Fruit fly (Drosophila melanogaster) whole organism, embryonic: Measurements from ENCODE around the gene CG3301.

ENCODE experiments used
- Antp ChIP-seq: fragments of 200-800 bp; sonication (Bioruptor generic); optimal IDR thresholded peaks from 3 replicates; lab custom pipeline; 2016; ENCODE audit warnings: missing biosample characterization, missing genetic modification characterization
- Atf6 ChIP-seq: fragments of 200-800 bp; sonication (Bioruptor generic); IDR thresholded peaks from 2 replicates; pipeline ENCODE4 v1.3.6; 2022; ENCODE audit warnings: missing biosample characterization, missing genetic modification characterization
- CG10147 ChIP-seq: fragments of 200-800 bp; sonication (Bioruptor generic); optimal IDR thresholded peaks from 2 replicates; lab custom pipeline; 2019; ENCODE audit warnings: missing biosample characterization, mild to moderate bottlenecking, missing genetic modification characterization, moderate library complexity
- CG10462 ChIP-seq: fragments of 200-800 bp; sonication (Bioruptor generic); optimal IDR thresholded peaks from 2 replicates; lab custom pipeline; 2016; ENCODE audit warnings: missing biosample characterization, missing genetic modification characterization
- CG12219 ChIP-seq: fragments of 200-800 bp; sonication (Bioruptor generic); optimal IDR thresholded peaks from 3 replicates; lab custom pipeline; 2018; ENCODE audit warnings: missing biosample characterization, mild to moderate bottlenecking, missing genetic modification characterization
- CG13894 ChIP-seq: fragments of 200-800 bp; sonication (Bioruptor generic); optimal IDR thresholded peaks from 3 replicates; lab custom pipeline; 2018; ENCODE audit warnings: missing biosample characterization, mild to moderate bottlenecking, missing genetic modification characterization, moderate library complexity
- CG17361 ChIP-seq: fragments of 200-800 bp; sonication (Bioruptor generic); IDR thresholded peaks from 3 replicates; pipeline ENCODE4 v1.3.6; 2022; ENCODE audit warnings: missing biosample characterization, missing genetic modification characterization
- CG18011 ChIP-seq: fragments of 200-800 bp; sonication (Bioruptor generic); optimal IDR thresholded peaks from 2 replicates; lab custom pipeline; 2017; ENCODE audit warnings: missing biosample characterization, missing genetic modification characterization, mild to moderate bottlenecking, moderate library complexity, missing genotype
- CG18619 ChIP-seq: fragments of 200-800 bp; sonication (Bioruptor generic); optimal IDR thresholded peaks from 3 replicates; lab custom pipeline; 2017; ENCODE audit warnings: missing biosample characterization, mild to moderate bottlenecking, missing genetic modification characterization
- CG18764 ChIP-seq: fragments of 200-800 bp; sonication (Bioruptor generic); optimal IDR thresholded peaks from 3 replicates; lab custom pipeline; 2016; ENCODE audit warnings: missing biosample characterization, missing genetic modification characterization
- CG3065 ChIP-seq: fragments of 200-800 bp; sonication (Bioruptor generic); optimal IDR thresholded peaks from 2 replicates; lab custom pipeline; 2016; ENCODE audit warnings: missing biosample characterization, missing genetic modification characterization
- CG31388 ChIP-seq: fragments of 200-800 bp; sonication (Bioruptor generic); optimal IDR thresholded peaks from 2 replicates; lab custom pipeline; 2016; ENCODE audit warnings: missing biosample characterization, missing genetic modification characterization
- CG33557 ChIP-seq: fragments of 200-800 bp; sonication (Bioruptor generic); optimal IDR thresholded peaks from 2 replicates; lab custom pipeline; 2019; ENCODE audit warnings: missing biosample characterization, mild to moderate bottlenecking, missing genetic modification characterization, moderate library complexity
- CG34224 ChIP-seq: fragments of 200-800 bp; sonication (Bioruptor generic); IDR thresholded peaks from 3 replicates; pipeline ENCODE4 v1.3.6; 2022; ENCODE audit warnings: missing biosample characterization, missing genetic modification characterization; ENCODE audit not compliant: partially characterized antibody
- CG34376 ChIP-seq: fragments of 200-800 bp; sonication (Bioruptor generic); optimal IDR thresholded peaks from 2 replicates; lab custom pipeline; 2018; ENCODE audit warnings: missing biosample characterization, mild to moderate bottlenecking, missing genetic modification characterization
- CG3847 ChIP-seq: fragments of 200-800 bp; sonication (Bioruptor generic); IDR thresholded peaks from 2 replicates; pipeline ENCODE4 v1.3.6; 2022; ENCODE audit warnings: missing biosample characterization, missing genetic modification characterization
- CG4404 ChIP-seq: fragments of 200-800 bp; sonication (Bioruptor generic); IDR thresholded peaks from 2 replicates; pipeline ENCODE4 v1.3.6; 2022; ENCODE audit warnings: missing biosample characterization, missing genetic modification characterization
- CG8478 ChIP-seq: fragments of >200 bp; optimal IDR thresholded peaks from 2 replicates; lab custom pipeline; 2018
- CG8944 ChIP-seq: fragments of 200-800 bp; sonication (Bioruptor generic); optimal IDR thresholded peaks from 3 replicates; lab custom pipeline; 2016; ENCODE audit warnings: missing biosample characterization, missing genetic modification characterization
- Dll ChIP-seq: fragments of 200-800 bp; sonication (Bioruptor generic); IDR thresholded peaks from 4 replicates; pipeline ENCODE4 v1.3.6; 2022; ENCODE audit warnings: missing biosample characterization, missing genetic modification characterization; ENCODE audit not compliant: partially characterized antibody
- Doc2 ChIP-seq: fragments of 200-800 bp; sonication (Bioruptor generic); IDR thresholded peaks from 2 replicates; pipeline ENCODE4 v1.3.6; 2022; ENCODE audit warnings: missing biosample characterization, missing genetic modification characterization
- E2f2 ChIP-seq: fragments of 200-800 bp; sonication (Bioruptor generic); IDR thresholded peaks from 2 replicates; pipeline ENCODE4 v1.3.6; 2022; ENCODE audit warnings: missing biosample characterization, missing genetic modification characterization
- HLHmδ ChIP-seq: fragments of 200-800 bp; sonication (Bioruptor generic); optimal IDR thresholded peaks from 2 replicates; lab custom pipeline; 2018; ENCODE audit warnings: missing biosample characterization, mild to moderate bottlenecking, missing genetic modification characterization, moderate library complexity
- Hand ChIP-seq: fragments of 200-800 bp; sonication (Bioruptor generic); optimal IDR thresholded peaks from 2 replicates; lab custom pipeline; 2017; ENCODE audit warnings: mild to moderate bottlenecking, missing biosample characterization, missing genetic modification reagents, missing genetic modification characterization
- HmgD ChIP-seq: fragments of 200-800 bp; sonication (Bioruptor generic); optimal IDR thresholded peaks from 3 replicates; lab custom pipeline; 2016; ENCODE audit warnings: missing biosample characterization, missing genetic modification characterization
- Hmr ChIP-seq: fragments of 200-800 bp; sonication (Bioruptor generic); optimal IDR thresholded peaks from 3 replicates; lab custom pipeline; 2017; ENCODE audit warnings: mild to moderate bottlenecking, missing biosample characterization, missing genetic modification reagents, missing genetic modification characterization
- Hsf ChIP-seq: fragments of 200-800 bp; sonication (Bioruptor generic); optimal IDR thresholded peaks from 3 replicates; lab custom pipeline; 2016; ENCODE audit warnings: missing biosample characterization, missing genetic modification characterization
- Lhr ChIP-seq: fragments of 200-800 bp; sonication (Bioruptor generic); optimal IDR thresholded peaks from 3 replicates; lab custom pipeline; 2017; ENCODE audit warnings: mild to moderate bottlenecking, missing biosample characterization, missing genetic modification reagents, missing genetic modification characterization
- NFAT ChIP-seq: fragments of 200-800 bp; sonication (Bioruptor generic); IDR thresholded peaks from 2 replicates; pipeline ENCODE4 v1.3.6; 2022; ENCODE audit warnings: missing biosample characterization, missing genetic modification characterization
- Oli ChIP-seq: fragments of 200-800 bp; sonication (Bioruptor generic); optimal IDR thresholded peaks from 2 replicates; lab custom pipeline; 2018; ENCODE audit warnings: missing biosample characterization, mild to moderate bottlenecking, missing genetic modification characterization, moderate library complexity
- Pdp1 ChIP-seq, 2 experiments: fragments of 200-800 bp; sonication (Bioruptor generic); optimal IDR thresholded peaks; 3 replicates each; lab custom pipeline; 2016; ENCODE audit warnings: missing biosample characterization in 2 of 2, missing genetic modification characterization in 2 of 2, mild to moderate bottlenecking in 1 of 2, moderate library complexity in 1 of 2
- TFAM ChIP-seq: fragments of 200-800 bp; sonication (Bioruptor generic); optimal IDR thresholded peaks from 2 replicates; lab custom pipeline; 2017; ENCODE audit warnings: missing biosample characterization, missing genetic modification characterization, inconsistent platforms
- ac ChIP-seq: fragments of 200-800 bp; sonication (Bioruptor generic); optimal IDR thresholded peaks from 3 replicates; lab custom pipeline; 2017; ENCODE audit warnings: missing biosample characterization, mild to moderate bottlenecking, missing genetic modification characterization
- ash1 ChIP-seq: fragments of 200-800 bp; sonication (Bioruptor generic); optimal IDR thresholded peaks from 2 replicates; lab custom pipeline; 2018; ENCODE audit warnings: missing biosample characterization, mild to moderate bottlenecking, missing genetic modification characterization
- bcd ChIP-seq: fragments of 200-800 bp; sonication (Bioruptor generic); optimal IDR thresholded peaks from 2 replicates; lab custom pipeline; 2017; ENCODE audit warnings: missing biosample characterization, mild to moderate bottlenecking, missing genetic modification characterization
- chn ChIP-seq: fragments of 200-800 bp; sonication (Bioruptor generic); optimal IDR thresholded peaks from 2 replicates; lab custom pipeline; 2016; ENCODE audit warnings: missing biosample characterization, missing genetic modification characterization
- crol ChIP-seq: fragments of 200-800 bp; sonication (Bioruptor generic); IDR thresholded peaks from 2 replicates; pipeline ENCODE4 v1.3.6; 2022; ENCODE audit warnings: missing biosample characterization, missing genetic modification characterization
- crp ChIP-seq, 2 experiments: fragments of 200-800 bp; sonication (Bioruptor generic); optimal IDR thresholded peaks; 2 replicates in 1 of 2; 3 replicates in 1 of 2; lab custom pipeline; 2017; ENCODE audit warnings: missing biosample characterization in 2 of 2, missing genetic modification characterization in 2 of 2, mild to moderate bottlenecking in 1 of 2, moderate library complexity in 1 of 2
- da ChIP-seq: fragments of 200-800 bp; sonication (Bioruptor generic); optimal IDR thresholded peaks from 2 replicates; lab custom pipeline; 2016; ENCODE audit warnings: missing biosample characterization, missing genetic modification characterization
- dm ChIP-seq: fragments of 200-800 bp; sonication (Bioruptor generic); optimal IDR thresholded peaks from 3 replicates; lab custom pipeline; 2016; ENCODE audit warnings: missing biosample characterization, missing genetic modification characterization
- emc ChIP-seq: fragments of 200-800 bp; sonication (Bioruptor generic); optimal IDR thresholded peaks from 2 replicates; lab custom pipeline; 2016; ENCODE audit warnings: missing biosample characterization, missing genetic modification characterization
- eyg ChIP-seq: fragments of 200-800 bp; sonication (Bioruptor generic); optimal IDR thresholded peaks from 3 replicates; lab custom pipeline; 2016; ENCODE audit warnings: missing biosample characterization, missing genetic modification characterization
- grn ChIP-seq: fragments of 200-800 bp; sonication (Bioruptor generic); optimal IDR thresholded peaks from 3 replicates; lab custom pipeline; 2017; ENCODE audit warnings: missing biosample characterization, missing genetic modification characterization
- gsb-n ChIP-seq: fragments of 200-800 bp; sonication (Bioruptor generic); optimal IDR thresholded peaks from 3 replicates; lab custom pipeline; 2018; ENCODE audit warnings: missing biosample characterization, mild to moderate bottlenecking, missing genetic modification characterization
- jing ChIP-seq: fragments of 200-800 bp; sonication (Bioruptor generic); optimal IDR thresholded peaks from 2 replicates; lab custom pipeline; 2018; ENCODE audit warnings: missing biosample characterization, mild to moderate bottlenecking, missing genetic modification characterization
- lab ChIP-seq: fragments of 200-800 bp; sonication (Bioruptor generic); optimal IDR thresholded peaks from 3 replicates; lab custom pipeline; 2017; ENCODE audit warnings: missing biosample characterization, missing genetic modification characterization, mild to moderate bottlenecking, moderate library complexity, missing genetic modification reagents
- lov ChIP-seq, 2 experiments: fragments of 200-800 bp in 1 of 2; fragments of >200 bp in 1 of 2; sonication (Bioruptor generic) in 1 of 2; IDR thresholded peaks in 1 of 2; optimal IDR thresholded peaks in 1 of 2; 2 replicates in 1 of 2; 3 replicates in 1 of 2; pipeline versions ENCODE4 v1.3.6 to Lab custom; 2017 to 2022; ENCODE audit warnings: missing biosample characterization in 1 of 2, missing genetic modification characterization in 1 of 2
- nerfin-1 ChIP-seq: fragments of 200-800 bp; sonication (Bioruptor generic); optimal IDR thresholded peaks from 3 replicates; lab custom pipeline; 2019; ENCODE audit warnings: missing biosample characterization, mild to moderate bottlenecking, missing genetic modification characterization, moderate library complexity
- sima ChIP-seq: fragments of 200-800 bp; sonication (Bioruptor generic); optimal IDR thresholded peaks from 2 replicates; lab custom pipeline; 2016; ENCODE audit warnings: missing biosample characterization, missing genetic modification characterization
- trem ChIP-seq: fragments of 200-800 bp; optimal IDR thresholded peaks from 3 replicates; lab custom pipeline; 2019; ENCODE audit warnings: missing biosample characterization, mild to moderate bottlenecking, missing genetic modification characterization, moderate library complexity

CG3301 gene

DNA sequence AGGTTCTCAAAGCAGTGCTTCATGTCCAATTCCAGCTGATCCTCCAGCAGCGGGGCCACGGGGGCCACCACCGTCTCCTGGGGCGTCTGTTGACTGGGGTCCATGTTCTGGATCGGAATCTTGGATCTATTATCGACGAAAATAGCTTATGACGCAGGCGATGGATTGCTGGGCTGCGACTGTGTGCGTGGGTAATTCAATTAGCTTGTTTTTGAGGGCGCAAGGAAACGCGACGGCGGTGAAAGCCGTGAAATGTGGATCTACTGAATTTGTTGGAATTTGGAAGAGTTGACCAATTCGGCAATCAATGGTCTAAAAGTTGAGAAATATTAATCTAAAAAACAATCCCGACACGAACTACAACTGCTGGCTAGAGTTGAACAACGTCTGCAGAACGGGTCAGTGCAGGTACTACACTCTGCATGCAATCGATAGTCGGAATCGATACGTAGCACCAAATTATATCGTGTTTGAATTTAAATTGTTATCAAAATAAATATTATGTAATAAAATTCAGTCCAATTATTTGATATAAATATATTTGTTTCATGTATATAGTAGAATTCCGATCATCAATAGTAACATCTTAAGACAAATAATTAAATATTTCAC lies 2.5 kb downstream of the CG3301 start, which contains the start of gene CG3308 (continued):
- TF ChIP-seq CG18619 (GFP tag; lab: Kevin White, UChicago) (no peak), CG17361 (peak; percentile 46; the same call in 1 of the 3 replicates), HmgD (GFP tag; lab: Kevin White, UChicago) (peak; percentile 7), lov (optimal IDR thresholded peaks at IDR 0.05; lab: Kevin White, UChicago) (no peak), lov (GFP tag; IDR thresholded peaks at IDR 0.05; lab: Robert Waterston, UW) (no peak), CG10462 (GFP tag; lab: Kevin White, UChicago) (no peak), chn (no peak), ash1 (GFP tag; lab: Kevin White, UChicago) (no peak), Antp (GFP tag; lab: Kevin White, UChicago) (no peak), CG8944 (GFP tag; lab: Kevin White, UChicago) (no peak), Oli (tag; lab: Kevin White, UChicago) (no peak), eyg (GFP tag; lab: Kevin White, UChicago) (no peak), Doc2 (no peak), Pdp1 (GFP tag; optimal IDR thresholded peaks at IDR 0.05; lab: Kevin White, UChicago) (peak in 1 of 2 experiments; percentile 95), jing (GFP tag; lab: Kevin White, UChicago) (no peak), E2f2 (GFP tag; lab: Robert Waterston, UW) (peak; percentile 97), Hsf (GFP tag; lab: Kevin White, UChicago) (peak; percentile 9), lab (GFP tag; lab: Kevin White, UChicago) (peak; percentile 67), CG12219 (GFP tag; lab: Kevin White, UChicago) (no peak), CG8478 (lab: Kevin White, UChicago) (no peak), dm (GFP tag; lab: Kevin White, UChicago) (peak; percentile 29), Hand (no peak), HLHmδ (GFP tag; lab: Kevin White, UChicago) (no peak), CG34224 (GFP tag; lab: Robert Waterston, UW) (peak; percentile 83), Dll (GFP tag; lab: Robert Waterston, UW) (peak; percentile 81), TFAM (GFP tag; lab: Kevin White, UChicago) (no peak), bcd (GFP tag; lab: Kevin White, UChicago) (peak; percentile 31), CG18011 (peak; percentile 7), da (GFP tag; lab: Kevin White, UChicago) (no peak), CG18764 (GFP tag; lab: Kevin White, UChicago) (no peak), trem (tag; lab: Kevin White, UChicago) (peak; percentile 90), CG31388 (GFP tag; lab: Kevin White, UChicago) (no peak), NFAT (GFP tag; lab: Robert Waterston, UW) (peak; percentile 67; the same call in 1 of the 2 replicates), CG13894 (tag; lab: Kevin White, UChicago) (peak; percentile 72), emc (GFP tag; lab: Kevin White, UChicago) (no peak), sima (no peak), grn (no peak), ac (GFP tag; lab: Kevin White, UChicago) (no peak), Atf6 (GFP tag; lab: Robert Waterston, UW) (no peak), CG10147 (GFP tag; lab: Kevin White, UChicago) (peak; percentile 9), crol (GFP tag; lab: Robert Waterston, UW) (no peak), Lhr (no peak), CG34376 (GFP tag; lab: Kevin White, UChicago) (peak; percentile 63), gsb-n (tag; lab: Kevin White, UChicago) (no peak), Hmr (GFP tag; lab: Kevin White, UChicago) (peak; percentile 60), nerfin-1 (tag; lab: Kevin White, UChicago) (no peak), CG4404 (no peak), CG3065 (GFP tag; lab: Kevin White, UChicago) (no peak), CG33557 (GFP tag; lab: Kevin White, UChicago) (no peak), CG3847 (peak; percentile 78), crp (GFP tag; optimal IDR thresholded peaks at IDR 0.05; lab: Kevin White, UChicago) (peak in 1 of 2 experiments; percentile 31)
